Fruit fly (Drosophila melanogaster) whole organism, embryonic: ENCODE data around the gene hd.

Experiments used
- Adf1 ChIP-seq: fragments of 200-800 bp; sonication (Bioruptor generic); IDR thresholded peaks from 2 replicates; pipeline ENCODE4 v1.3.6; 2022; ENCODE audit warnings: missing biosample characterization, missing genetic modification characterization
- Asciz ChIP-seq: fragments of 200-800 bp; sonication (Bioruptor generic); optimal IDR thresholded peaks from 2 replicates; lab custom pipeline; 2017; ENCODE audit warnings: missing biosample characterization, mild to moderate bottlenecking, missing genetic modification characterization, missing genetic modification reagents
- Bteb2 ChIP-seq: fragments of 200-800 bp; sonication (Bioruptor generic); optimal IDR thresholded peaks from 2 replicates; lab custom pipeline; 2016; ENCODE audit warnings: missing biosample characterization, missing genetic modification characterization
- CG10274 ChIP-seq: fragments of 200-800 bp; sonication (Bioruptor generic); optimal IDR thresholded peaks from 3 replicates; lab custom pipeline; 2017; ENCODE audit warnings: missing biosample characterization, mild to moderate bottlenecking, missing genetic modification characterization
- CG10979 ChIP-seq: fragments of 200-800 bp; sonication (Bioruptor generic); optimal IDR thresholded peaks from 2 replicates; lab custom pipeline; 2018; ENCODE audit warnings: missing biosample characterization, mild to moderate bottlenecking, missing genetic modification characterization, moderate library complexity
- CG13296 ChIP-seq: fragments of 200-800 bp; sonication (Bioruptor generic); optimal IDR thresholded peaks from 3 replicates; lab custom pipeline; 2018; ENCODE audit warnings: missing biosample characterization, mild to moderate bottlenecking, missing genetic modification characterization
- CG15073 ChIP-seq: fragments of 200-800 bp; sonication (Bioruptor generic); optimal IDR thresholded peaks from 2 replicates; lab custom pipeline; 2016; ENCODE audit warnings: missing biosample characterization, missing genetic modification characterization
- CG17568 ChIP-seq: fragments of 200-800 bp; sonication (Bioruptor generic); optimal IDR thresholded peaks from 2 replicates; lab custom pipeline; 2018; ENCODE audit warnings: missing biosample characterization, mild to moderate bottlenecking, missing genetic modification characterization, moderate library complexity
- CG1832 ChIP-seq: fragments of 200-800 bp; sonication (Bioruptor generic); optimal IDR thresholded peaks from 2 replicates; lab custom pipeline; 2017; ENCODE audit warnings: missing biosample characterization, mild to moderate bottlenecking, missing genetic modification characterization, inconsistent platforms
- CG7786 ChIP-seq: fragments of 200-800 bp; sonication (Bioruptor generic); optimal IDR thresholded peaks from 2 replicates; lab custom pipeline; 2016; ENCODE audit warnings: missing biosample characterization, missing genetic modification characterization
- CG8388 ChIP-seq: fragments of 200-800 bp; sonication (Bioruptor generic); optimal IDR thresholded peaks from 2 replicates; lab custom pipeline; 2019; ENCODE audit warnings: missing biosample characterization, mild to moderate bottlenecking, missing genetic modification characterization, moderate library complexity
- CG8765 ChIP-seq: fragments of 200-800 bp; sonication (Bioruptor generic); IDR thresholded peaks from 2 replicates; pipeline ENCODE4 v1.3.6; 2022; ENCODE audit warnings: missing biosample characterization, missing genetic modification characterization
- D ChIP-seq, 2 experiments: fragments of 200-800 bp in 1 of 2; fragments of >200 bp in 1 of 2; sonication (Bioruptor generic) in 1 of 2; optimal IDR thresholded peaks; 2 replicates in 1 of 2; 3 replicates in 1 of 2; lab custom pipeline; 2017; ENCODE audit warnings: mild to moderate bottlenecking in 1 of 2, missing biosample characterization in 1 of 2, missing genetic modification characterization in 1 of 2, missing genetic modification reagents in 1 of 2
- D19A ChIP-seq: fragments of 200-800 bp; optimal IDR thresholded peaks from 3 replicates; lab custom pipeline; 2019; ENCODE audit warnings: missing biosample characterization, mild to moderate bottlenecking, missing genetic modification characterization, moderate library complexity
- Deaf1 ChIP-seq: fragments of 200-800 bp; optimal IDR thresholded peaks from 3 replicates; lab custom pipeline; 2019; ENCODE audit warnings: missing biosample characterization, mild to moderate bottlenecking, missing genetic modification characterization, moderate library complexity
- ERR ChIP-seq: fragments of 200-800 bp; sonication (Bioruptor generic); optimal IDR thresholded peaks from 2 replicates; lab custom pipeline; 2016; ENCODE audit warnings: missing biosample characterization, missing genetic modification characterization
- Ets65A ChIP-seq: fragments of 200-800 bp; sonication (Bioruptor generic); peaks from one replicate; lab custom pipeline; 2016; ENCODE audit warnings: missing biosample characterization, missing genetic modification characterization
- Fer1 ChIP-seq: fragments of 200-800 bp; sonication (Bioruptor generic); optimal IDR thresholded peaks from 2 replicates; lab custom pipeline; 2017; ENCODE audit warnings: missing biosample characterization, mild to moderate bottlenecking, missing genetic modification characterization
- GATAe ChIP-seq: fragments of 200-800 bp; sonication (Bioruptor generic); conservative IDR thresholded peaks from 2 replicates; pipeline ENCODE4 v1.3.6; 2022; ENCODE audit warnings: missing biosample characterization, missing genetic modification characterization
- Hr39 ChIP-seq: fragments of >200 bp; optimal IDR thresholded peaks from 2 replicates; lab custom pipeline; 2017
- MBD-R2 ChIP-seq: fragments of 200-800 bp; sonication (Bioruptor generic); IDR thresholded peaks from 2 replicates; pipeline ENCODE4 v1.3.6; 2022; ENCODE audit warnings: missing biosample characterization, missing genetic modification characterization
- Opbp ChIP-seq: fragments of 200-800 bp; sonication (Bioruptor generic); IDR thresholded peaks from 3 replicates; pipeline ENCODE4 v1.3.6; 2022; ENCODE audit warnings: missing biosample characterization, missing genetic modification characterization; ENCODE audit not compliant: partially characterized antibody
- TFAM ChIP-seq: fragments of 200-800 bp; sonication (Bioruptor generic); optimal IDR thresholded peaks from 2 replicates; lab custom pipeline; 2017; ENCODE audit warnings: missing biosample characterization, missing genetic modification characterization, inconsistent platforms
- Trl ChIP-seq, 3 experiments: fragments of >200 bp in 2 of 3; fragments of 200-800 bp in 1 of 3; sonication (Bioruptor generic) in 1 of 3; optimal IDR thresholded peaks; 2 replicates in 1 of 3; 3 replicates in 2 of 3; lab custom pipeline; 2016 to 2017; ENCODE audit warnings: missing biosample characterization in 1 of 3, missing genetic modification characterization in 1 of 3
- abd-A ChIP-seq: fragments of 200-800 bp; sonication (Bioruptor generic); optimal IDR thresholded peaks from 3 replicates; lab custom pipeline; 2019; ENCODE audit warnings: missing biosample characterization, mild to moderate bottlenecking, missing genetic modification characterization, moderate library complexity
- cas ChIP-seq: fragments of 200-800 bp; sonication (Bioruptor generic); IDR thresholded peaks from 2 replicates; pipeline ENCODE4 v1.3.6; 2022; ENCODE audit warnings: missing biosample characterization, missing genetic modification characterization
- corto ChIP-seq: fragments of 200-800 bp; sonication (Bioruptor generic); optimal IDR thresholded peaks from 2 replicates; lab custom pipeline; 2016; ENCODE audit warnings: missing biosample characterization, mild to moderate bottlenecking, missing genetic modification characterization, moderate library complexity
- crol ChIP-seq: fragments of 200-800 bp; sonication (Bioruptor generic); IDR thresholded peaks from 2 replicates; pipeline ENCODE4 v1.3.6; 2022; ENCODE audit warnings: missing biosample characterization, missing genetic modification characterization
- crp ChIP-seq, 2 experiments: fragments of 200-800 bp; sonication (Bioruptor generic); optimal IDR thresholded peaks; 2 replicates in 1 of 2; 3 replicates in 1 of 2; lab custom pipeline; 2017; ENCODE audit warnings: missing biosample characterization in 2 of 2, missing genetic modification characterization in 2 of 2, mild to moderate bottlenecking in 1 of 2, moderate library complexity in 1 of 2
- disco-r ChIP-seq: fragments of 200-800 bp; sonication (Bioruptor generic); optimal IDR thresholded peaks from 2 replicates; lab custom pipeline; 2016; ENCODE audit warnings: missing biosample characterization, missing genetic modification characterization
- ewg ChIP-seq: fragments of 200-800 bp; sonication (Bioruptor generic); optimal IDR thresholded peaks from 3 replicates; lab custom pipeline; 2017; ENCODE audit warnings: mild to moderate bottlenecking, missing biosample characterization, missing genetic modification reagents, missing genetic modification characterization
- fd3F ChIP-seq: fragments of 200-800 bp; sonication (Bioruptor generic); optimal IDR thresholded peaks from 2 replicates; lab custom pipeline; 2018; ENCODE audit warnings: missing biosample characterization, mild to moderate bottlenecking, missing genetic modification characterization, moderate library complexity
- ftz-f1 ChIP-seq: fragments of 200-800 bp; sonication (Bioruptor generic); optimal IDR thresholded peaks from 2 replicates; lab custom pipeline; 2016; ENCODE audit warnings: missing biosample characterization, missing genetic modification characterization
- grau ChIP-seq: fragments of 200-800 bp; optimal IDR thresholded peaks from 3 replicates; lab custom pipeline; 2019; ENCODE audit warnings: missing biosample characterization, mild to moderate bottlenecking, missing genetic modification characterization, moderate library complexity
- jumu ChIP-seq: fragments of 200-800 bp; sonication (Bioruptor generic); optimal IDR thresholded peaks from 3 replicates; lab custom pipeline; 2016; ENCODE audit warnings: missing biosample characterization, missing genetic modification characterization
- nom ChIP-seq: fragments of 200-800 bp; sonication (Bioruptor generic); optimal IDR thresholded peaks from 2 replicates; lab custom pipeline; 2017; ENCODE audit warnings: missing biosample characterization, missing genetic modification characterization, mild to moderate bottlenecking, moderate library complexity, missing genetic modification reagents
- onecut ChIP-seq: fragments of 200-800 bp; sonication (Bioruptor generic); IDR thresholded peaks from 2 replicates; pipeline ENCODE4 v1.3.6; 2022; ENCODE audit warnings: missing biosample characterization, missing genetic modification characterization
- row ChIP-seq: fragments of 200-800 bp; sonication (Bioruptor generic); IDR thresholded peaks from 3 replicates; pipeline ENCODE4 v1.3.6; 2022; ENCODE audit warnings: missing biosample characterization, missing genetic modification characterization
- sc ChIP-seq, 3 experiments: fragments of >200 bp in 2 of 3; fragments of 200-800 bp in 1 of 3; sonication (Bioruptor generic) in 1 of 3; optimal IDR thresholded peaks; 2 replicates in 2 of 3; 3 replicates in 1 of 3; lab custom pipeline; 2017; ENCODE audit warnings: mild to moderate bottlenecking in 1 of 3, missing biosample characterization in 1 of 3, missing genetic modification characterization in 1 of 3, missing genetic modification reagents in 1 of 3
- sisA ChIP-seq: fragments of 200-800 bp; sonication (Bioruptor generic); IDR thresholded peaks from 2 replicates; pipeline ENCODE4 v1.3.6; 2022; ENCODE audit warnings: missing biosample characterization, missing genetic modification characterization
- zen2 ChIP-seq: fragments of 200-800 bp; sonication (Bioruptor generic); IDR thresholded peaks from 3 replicates; pipeline ENCODE4 v1.3.6; 2022; ENCODE audit warnings: missing biosample characterization, missing genetic modification characterization; ENCODE audit not compliant: partially characterized antibody

Gene hd

dm6 chr3R:5350393-5350972, 24.3 kb downstream of the hd start, which contains the start of gene mtd (continued):
- TF ChIP-seq GATAe (GFP tag; lab: Robert Waterston, UW) (no peak), sc (optimal IDR thresholded peaks at IDR 0.05; lab: Kevin White, UChicago) (no peak), sc (GFP tag; optimal IDR thresholded peaks at IDR 0.05; lab: Kevin White, UChicago) (no peak), corto (GFP tag; lab: Kevin White, UChicago) (no peak)
- TF ChIP-seq, all 482 proteins: peak for 16

dm6 chr3R:5346707-5347323, 27.9 kb downstream of the hd start:
- TF ChIP-seq CG8765: no peak
- TF ChIP-seq CG13296 (GFP tag; lab: Kevin White, UChicago): no peak
- TF ChIP-seq D19A (tag; lab: Kevin White, UChicago): no peak
- TF ChIP-seq Deaf1 (tag; lab: Kevin White, UChicago): peak; percentile 15
- TF ChIP-seq crol (GFP tag; lab: Robert Waterston, UW): peak; percentile 56
- peak; percentile 18; the same call in 1 of the 2 replicates for TF ChIP-seq Adf1 (GFP tag; lab: Robert Waterston, UW)
- peak; percentile 62 for TF ChIP-seq ftz-f1 (GFP tag; lab: Kevin White, UChicago)
- TF ChIP-seq cas (GFP tag; lab: Robert Waterston, UW): no peak
- no peak for TF ChIP-seq jumu (GFP tag; lab: Kevin White, UChicago)
- peak; percentile 13 for TF ChIP-seq ERR (GFP tag; lab: Kevin White, UChicago)
- TF ChIP-seq CG8388 (GFP tag; lab: Kevin White, UChicago): no peak
- TF ChIP-seq Fer1: peak; percentile 40
- TF ChIP-seq crp (GFP tag; optimal IDR thresholded peaks at IDR 0.05; lab: Kevin White, UChicago): peak in 1 of 2 experiments; percentile 33
- TF ChIP-seq grau (tag; lab: Kevin White, UChicago): peak; percentile 56
- peak; percentile 12; the same call in 1 of the 2 replicates for TF ChIP-seq MBD-R2
- peak; percentile 60 for TF ChIP-seq ewg (GFP tag; lab: Kevin White, UChicago)
- TF ChIP-seq onecut (GFP tag; lab: Robert Waterston, UW): peak; percentile 93
- TF ChIP-seq fd3F (GFP tag; lab: Kevin White, UChicago): no peak
- peak; percentile 38 for TF ChIP-seq CG1832 (GFP tag; lab: Kevin White, UChicago)
- peak; percentile 88 for TF ChIP-seq abd-A
- peak; percentile 24 to 45 for TF ChIP-seq Trl (optimal IDR thresholded peaks at IDR 0.05; lab: Kevin White, UChicago)
- TF ChIP-seq Trl (GFP tag; optimal IDR thresholded peaks at IDR 0.05; lab: Kevin White, UChicago): no peak
- TF ChIP-seq CG10274 (GFP tag; lab: Kevin White, UChicago): no peak
- TF ChIP-seq CG7786 (GFP tag; lab: Kevin White, UChicago): no peak
- TF ChIP-seq Hr39 (lab: Kevin White, UChicago): no peak
- no peak for TF ChIP-seq Asciz (GFP tag; lab: Kevin White, UChicago)
- no peak for TF ChIP-seq sisA (GFP tag; lab: Robert Waterston, UW)
- 0 out of 3 replicates have a peak, but pooled peaks have one; percentile 17 for TF ChIP-seq row (GFP tag; lab: Robert Waterston, UW)

dm6 chr3R:5331764-5332405, 42.9 kb downstream of the hd start:
- peak; percentile 17 for TF ChIP-seq Ets65A (GFP tag; lab: Kevin White, UChicago)
- no peak for TF ChIP-seq zen2 (GFP tag; lab: Robert Waterston, UW)
- TF ChIP-seq disco-r: no peak
- peak; percentile 29 for TF ChIP-seq D (optimal IDR thresholded peaks at IDR 0.05; lab: Kevin White, UChicago)
- TF ChIP-seq D (GFP tag; optimal IDR thresholded peaks at IDR 0.05; lab: Kevin White, UChicago): no peak
- TF ChIP-seq CG15073: no peak
- no peak for TF ChIP-seq CG17568 (GFP tag; lab: Kevin White, UChicago)
- TF ChIP-seq nom (GFP tag; lab: Kevin White, UChicago): peak; percentile 38
- TF ChIP-seq CG10979 (tag; lab: Kevin White, UChicago): no peak
- TF ChIP-seq TFAM (GFP tag; lab: Kevin White, UChicago): no peak
- TF ChIP-seq Opbp (GFP tag; lab: Robert Waterston, UW): 0 out of 3 replicates have a peak, but pooled peaks have one; percentile 8
- TF ChIP-seq Bteb2 (GFP tag; lab: Kevin White, UChicago): no peak
